Fruit fly (Drosophila melanogaster): ENCODE measurements around the gene Npc2g.

DNA sequence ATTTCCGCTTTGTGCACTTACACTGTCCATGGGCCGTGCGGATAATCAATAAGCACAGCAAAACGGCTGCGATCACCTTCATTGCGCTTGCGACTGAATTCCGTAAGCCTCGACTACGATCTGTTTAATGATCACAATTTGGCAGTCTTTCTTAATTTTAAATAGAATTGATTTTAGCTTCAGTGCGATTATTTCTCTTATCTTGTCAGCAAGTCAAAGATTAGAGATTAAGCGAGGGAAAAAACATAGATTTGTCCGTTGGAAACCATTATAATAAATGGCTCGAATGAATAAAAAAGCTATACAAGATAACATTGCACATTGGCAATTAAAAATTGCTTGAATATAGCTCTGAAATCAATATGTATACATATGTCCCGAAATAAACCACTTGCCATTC lies 14.0 kb downstream of the Npc2g start, which contains the start of gene CG11313:
- no peak for TF ChIP-seq toe (GFP tag; optimal IDR thresholded peaks at IDR 0.05)
- no peak for TF ChIP-seq CG7045 (GFP tag; optimal IDR thresholded peaks at IDR 0.05)
